Worm (Caenorhabditis elegans) whole organism, early embryonic: ENCODE results near the gene F35A5.5.

Experiments used
- ama-1 ChIP-seq: fragments of 150-350 bp; optimal IDR thresholded peaks from 2 replicates; lab custom pipeline; 2014
- ceh-13 ChIP-seq: fragments of 200-800 bp; sonication (Bioruptor generic); optimal IDR thresholded peaks from 2 replicates; lab custom pipeline; 2018; ENCODE audit warnings: mild to moderate bottlenecking, missing genetic modification characterization, missing compliant biosample characterization
- flt-1 ChIP-seq: fragments of 200-800 bp; sonication (Bioruptor generic); IDR thresholded peaks from 2 replicates; pipeline ENCODE4 v1.3.6; 2022; ENCODE audit warnings: missing genetic modification characterization, missing compliant biosample characterization

- TF ChIP-seq ama-1 (lab: Kevin White, UChicago) (no peak), flt-1 (GFP tag; lab: Robert Waterston, UW) (no peak), ceh-13 (GFP tag; lab: Kevin White, UChicago) (no peak)
Observed at ce11 chrX:3756238-3756637, 39.3 kb downstream of the F35A5.5 start.
